Fruit fly (Drosophila melanogaster): ENCODE data around the gene Brr2.

Brr2 gene

dm6 chr3L:15952287-15952686 lies 15.4 kb downstream of the Brr2 start:
- TF ChIP-seq usp (GFP tag; optimal IDR thresholded peaks at IDR 0.05) (no peak), psq (optimal IDR thresholded peaks at IDR 0.05) (no peak), EcR (GFP tag; optimal IDR thresholded peaks at IDR 0.05) (no peak), CG8478 (optimal IDR thresholded peaks at IDR 0.05) (no peak), Dll (optimal IDR thresholded peaks at IDR 0.05) (no peak), pan (optimal IDR thresholded peaks at IDR 0.05) (no peak)

- TF ChIP-seq CG8478 (optimal IDR thresholded peaks at IDR 0.05), result no peak
- no peak for TF ChIP-seq psq (optimal IDR thresholded peaks at IDR 0.05)
- no peak for TF ChIP-seq Dll (optimal IDR thresholded peaks at IDR 0.05)
- TF ChIP-seq pan (optimal IDR thresholded peaks at IDR 0.05), result no peak
- no peak for TF ChIP-seq EcR (GFP tag; optimal IDR thresholded peaks at IDR 0.05)
- no peak for TF ChIP-seq usp (GFP tag; optimal IDR thresholded peaks at IDR 0.05)
These were observed 26.8 kb downstream of the Brr2 start for dm6 chr3L:15940823-15941222.

- no peak for TF ChIP-seq psq (optimal IDR thresholded peaks at IDR 0.05)
- TF ChIP-seq pan (optimal IDR thresholded peaks at IDR 0.05), result no peak
- TF ChIP-seq EcR (GFP tag; optimal IDR thresholded peaks at IDR 0.05), result peak in 1 of 2 experiments; percentile 1
- no peak for TF ChIP-seq CG8478 (optimal IDR thresholded peaks at IDR 0.05)
- no peak for TF ChIP-seq usp (GFP tag; optimal IDR thresholded peaks at IDR 0.05)
These were observed 42.7 kb downstream of the Brr2 start, which contains the start of gene sff for dm6 chr3L:15924811-15925437. Gene sff (minus strand): TSS chr3L:15924861.

dm6 chr3L:15924319-15924718 lies 43.4 kb downstream of the Brr2 start:
- no peak for TF ChIP-seq CG8478 (optimal IDR thresholded peaks at IDR 0.05)
- no peak for TF ChIP-seq usp (GFP tag; optimal IDR thresholded peaks at IDR 0.05)
- TF ChIP-seq psq (optimal IDR thresholded peaks at IDR 0.05), result no peak

- TF ChIP-seq pan (optimal IDR thresholded peaks at IDR 0.05) (no peak), usp (GFP tag; optimal IDR thresholded peaks at IDR 0.05) (no peak)
These were observed 44.3 kb downstream of the Brr2 start for dm6 chr3L:15923352-15923751.

dm6 chr3L:15921043-15921621 lies 46.5 kb downstream of the Brr2 start:
- TF ChIP-seq EcR (GFP tag; optimal IDR thresholded peaks at IDR 0.05), result no peak
- TF ChIP-seq Dll (optimal IDR thresholded peaks at IDR 0.05), result peak; percentile 28

All from whole organism.